Worm (Caenorhabditis elegans) whole organism, early embryonic: ENCODE results near the gene tes-1.

Experiments
- B0310.2 ChIP-seq: sonication (generic microtip); optimal IDR thresholded peaks from 2 replicates; lab custom pipeline; 2016; ENCODE audit warnings: mild to moderate bottlenecking, missing genetic modification characterization, missing compliant biosample characterization
- ama-1 ChIP-seq: fragments of 150-350 bp; optimal IDR thresholded peaks from 2 replicates; lab custom pipeline; 2014
- flt-1 ChIP-seq: fragments of 200-800 bp; sonication (Bioruptor generic); IDR thresholded peaks from 2 replicates; pipeline ENCODE4 v1.3.6; 2022; ENCODE audit warnings: missing genetic modification characterization, missing compliant biosample characterization
- hmbx-1 ChIP-seq: sonication (generic microtip); optimal IDR thresholded peaks from 2 replicates; lab custom pipeline; 2016; ENCODE audit warnings: mild to moderate bottlenecking, missing genetic modification characterization, missing compliant biosample characterization
- scrt-1 ChIP-seq: fragments of 200-800 bp; sonication (Bioruptor generic); IDR thresholded peaks from 2 replicates; pipeline ENCODE4 v1.3.6; 2022; ENCODE audit warnings: missing genetic modification characterization, missing compliant biosample characterization

DNA sequence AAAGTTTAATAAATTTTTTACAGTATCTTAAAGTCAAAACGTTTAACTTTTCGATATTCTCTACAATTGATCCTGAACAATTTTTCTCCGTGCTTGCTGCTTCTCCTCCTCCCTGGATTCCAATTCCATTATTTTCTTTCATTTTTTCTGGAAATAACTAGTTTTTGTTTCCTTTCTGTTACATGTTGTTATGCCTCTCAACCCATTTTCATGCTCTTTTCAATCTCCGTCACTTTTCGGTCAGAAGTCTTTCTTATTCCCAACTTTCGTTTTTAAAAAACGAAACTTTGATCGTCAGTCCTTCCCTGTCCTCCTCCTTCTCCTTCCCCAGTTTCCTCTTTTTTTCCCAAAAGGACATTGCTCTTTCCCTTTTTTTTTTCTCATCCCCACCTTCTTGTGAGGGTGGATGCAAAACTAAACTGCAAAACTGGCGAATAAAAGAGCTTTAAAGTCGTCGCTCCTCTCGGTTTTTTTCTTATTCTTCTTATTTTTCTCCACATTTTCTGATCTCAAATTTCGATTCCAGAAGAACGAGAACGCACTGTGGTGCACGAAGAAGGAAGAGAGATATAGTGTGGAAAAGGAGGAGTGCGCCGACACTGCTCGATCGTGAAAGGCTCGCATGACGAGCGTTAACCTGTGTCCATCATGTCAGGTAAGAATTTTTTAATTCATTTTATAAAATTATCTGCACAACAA, 46.2 kb downstream of the tes-1 start, which contains the start of the genes C48A7.16 and egl-19:
- no peak for TF ChIP-seq scrt-1 (GFP tag; lab: Robert Waterston, UW)
- TF ChIP-seq ama-1 (lab: Kevin White, UChicago), result no peak
- no peak for TF ChIP-seq hmbx-1
- no peak for TF ChIP-seq B0310.2 (tag; lab: Kevin White, UChicago)
- no peak for TF ChIP-seq flt-1
